Worm (Caenorhabditis elegans): ENCODE data around the gene Y51H4A.938.

The Y51H4A.938 gene

ce11 chrIV:16528375-16528774 lies 47.4 kb downstream of the Y51H4A.938 start, which contains the start of gene Y51H4A.937:
Gene Y51H4A.937, plus strand, starts transcription at chrIV:16528675.
- TF ChIP-seq ceh-43 (GFP tag; optimal IDR thresholded peaks at IDR 0.05) = no peak
- TF ChIP-seq cnd-1 (tag; optimal IDR thresholded peaks at IDR 0.05) = no peak
- TF ChIP-seq bed-3 (GFP tag; optimal IDR thresholded peaks at IDR 0.05) = no peak
- TF ChIP-seq lin-13 (tag; optimal IDR thresholded peaks at IDR 0.05) = no peak
- TF ChIP-seq drap-1 (GFP tag; optimal IDR thresholded peaks at IDR 0.05) = no peak
- TF ChIP-seq elt-3 (tag; optimal IDR thresholded peaks at IDR 0.05) = no peak
- TF ChIP-seq pha-4 (tag; optimal IDR thresholded peaks at IDR 0.05) = no peak
- TF ChIP-seq nhr-76 (tag; optimal IDR thresholded peaks at IDR 0.05) = no peak
